Fruit fly (Drosophila melanogaster) whole organism, pupa: ENCODE results near the gene Dad1.

Experiments
- CG12605 ChIP-seq: fragments of 200-800 bp; sonication (Bioruptor generic); IDR thresholded peaks from 2 replicates; pipeline ENCODE4 v1.3.6; 2022; ENCODE audit warnings: missing biosample characterization, missing genetic modification characterization
- CG14655 ChIP-seq: fragments of 200-800 bp; sonication (Bioruptor generic); optimal IDR thresholded peaks from 3 replicates; lab custom pipeline; 2017; ENCODE audit warnings: mild to moderate bottlenecking, missing biosample characterization, missing genetic modification reagents, missing genetic modification characterization
- CG17806 ChIP-seq: fragments of 200-800 bp; sonication (Bioruptor generic); optimal IDR thresholded peaks from 2 replicates; lab custom pipeline; 2018; ENCODE audit warnings: missing biosample characterization, mild to moderate bottlenecking, missing genetic modification characterization, moderate library complexity
- CG4496 ChIP-seq: fragments of 200-800 bp; sonication (Bioruptor generic); IDR thresholded peaks from 3 replicates; pipeline ENCODE4 v1.3.6; 2022; ENCODE audit warnings: missing biosample characterization, missing genetic modification characterization
- CG8159 ChIP-seq: fragments of 200-800 bp; sonication (Bioruptor generic); optimal IDR thresholded peaks from 3 replicates; lab custom pipeline; 2018; ENCODE audit warnings: missing biosample characterization, mild to moderate bottlenecking, missing genetic modification characterization, moderate library complexity
- CG8301 ChIP-seq: fragments of 200-800 bp; sonication (Bioruptor generic); optimal IDR thresholded peaks from 2 replicates; lab custom pipeline; 2018; ENCODE audit warnings: missing biosample characterization, mild to moderate bottlenecking, missing genetic modification characterization
- CG9948 ChIP-seq: fragments of 200-800 bp; sonication (Bioruptor generic); optimal IDR thresholded peaks from 2 replicates; lab custom pipeline; 2018; ENCODE audit warnings: missing biosample characterization, mild to moderate bottlenecking, missing genetic modification characterization, moderate library complexity
- EcR ChIP-seq: fragments of 200-800 bp; sonication (Bioruptor generic); optimal IDR thresholded peaks from 3 replicates; lab custom pipeline; 2019; ENCODE audit warnings: missing biosample characterization, missing genetic modification characterization, mild to moderate bottlenecking, moderate library complexity, missing genetic modification reagents
- Ets98B ChIP-seq: fragments of 200-800 bp; sonication (Bioruptor generic); IDR thresholded peaks from 2 replicates; pipeline ENCODE4 v1.3.6; 2022; ENCODE audit warnings: missing biosample characterization, missing genetic modification characterization
- Pif1B ChIP-seq: fragments of 200-800 bp; sonication (Bioruptor generic); optimal IDR thresholded peaks from 3 replicates; lab custom pipeline; 2016; ENCODE audit warnings: missing biosample characterization, missing genetic modification characterization
- Snoo ChIP-seq: fragments of 200-800 bp; sonication (Bioruptor generic); optimal IDR thresholded peaks from 3 replicates; lab custom pipeline; 2017; ENCODE audit warnings: missing biosample characterization, mild to moderate bottlenecking, missing genetic modification characterization, inconsistent platforms
- fd96Ca ChIP-seq: fragments of 200-800 bp; sonication (Bioruptor generic); IDR thresholded peaks from 3 replicates; pipeline ENCODE4 v1.3.6; 2022; ENCODE audit warnings: missing biosample characterization, missing genetic modification characterization
- gl ChIP-seq: fragments of 200-800 bp; sonication (Bioruptor generic); optimal IDR thresholded peaks from 2 replicates; lab custom pipeline; 2018; ENCODE audit warnings: missing biosample characterization, mild to moderate bottlenecking, missing genetic modification characterization

- no peak for TF ChIP-seq CG12605
- peak; percentile 17 for TF ChIP-seq CG8301 (tag; lab: Kevin White, UChicago)
- no peak for TF ChIP-seq CG9948 (tag; lab: Kevin White, UChicago)
- TF ChIP-seq CG14655 (GFP tag; lab: Kevin White, UChicago), result peak; percentile 25
- peak; percentile 0 for TF ChIP-seq EcR (GFP tag; lab: Kevin White, UChicago)
- TF ChIP-seq CG17806, result peak; percentile 34
- no peak; the same call in 2 of the 3 replicates for TF ChIP-seq fd96Ca (GFP tag; lab: Robert Waterston, UW)
- peak; percentile 34 for TF ChIP-seq Pif1B
- TF ChIP-seq gl, result peak; percentile 44
- TF ChIP-seq Snoo, result peak; percentile 67
- peak; percentile 47 for TF ChIP-seq CG8159 (tag; lab: Kevin White, UChicago)
- TF ChIP-seq Ets98B (GFP tag; lab: Robert Waterston, UW), result peak; percentile 66
- TF ChIP-seq CG4496, result peak; percentile 80
Measured at dm6 chr2L:8382646-8383045, 1.3 kb downstream of the Dad1 start, which contains the start of the genes CG13392 and Rcd4.
